Worm (Caenorhabditis elegans) whole organism, mixed stage, embryonic: ENCODE results near the gene pcp-2.
A peak's percentile ranks its signal among the peaks of the same experiment; 100 is the strongest.

Experiments
- blmp-1 ChIP-seq: fragments of 150-350 bp; optimal IDR thresholded peaks from 2 replicates; lab custom pipeline; 2014; ENCODE audit warnings: missing biosample characterization, missing genetic modification characterization
- zip-8 ChIP-seq: fragments of 150-350 bp; optimal IDR thresholded peaks from 2 replicates; lab custom pipeline; 2014; ENCODE audit warnings: missing biosample characterization, missing genetic modification characterization

pcp-2 gene

ce11 chrIV:9112019-9112418 lies 52.9 kb downstream of the pcp-2 start:
- no peak for TF ChIP-seq zip-8
- peak; percentile 39 for TF ChIP-seq blmp-1 (tag; lab: Kevin White, UChicago)
